Fruit fly (Drosophila melanogaster) whole organism, embryonic: ENCODE data around the gene P58IPK.
A peak's percentile ranks its signal among the peaks of the same experiment; 100 is the strongest.

ENCODE experiments used
- Asciz ChIP-seq: fragments of 200-800 bp; sonication (Bioruptor generic); optimal IDR thresholded peaks from 2 replicates; lab custom pipeline; 2017; ENCODE audit warnings: missing biosample characterization, mild to moderate bottlenecking, missing genetic modification characterization, missing genetic modification reagents
- Atf3 ChIP-seq: fragments of 200-800 bp; sonication (Bioruptor generic); optimal IDR thresholded peaks from 3 replicates; lab custom pipeline; 2016; ENCODE audit warnings: missing biosample characterization, missing genetic modification characterization
- Awh ChIP-seq: fragments of 200-800 bp; sonication (Bioruptor generic); IDR thresholded peaks from 2 replicates; pipeline ENCODE4, ENCODE4 v1.3.6; 2022; ENCODE audit warnings: missing biosample characterization, missing genetic modification characterization
- Bdp1 ChIP-seq: fragments of 200-800 bp; sonication (Bioruptor generic); optimal IDR thresholded peaks from 3 replicates; lab custom pipeline; 2016; ENCODE audit warnings: missing biosample characterization, missing genetic modification characterization
- Blimp-1 ChIP-seq: fragments of 200-800 bp; sonication (Bioruptor generic); optimal IDR thresholded peaks from 3 replicates; lab custom pipeline; 2018; ENCODE audit warnings: missing biosample characterization, missing genetic modification characterization, mild to moderate bottlenecking, moderate library complexity, missing genetic modification reagents
- CG1024 ChIP-seq: fragments of 200-800 bp; sonication (Bioruptor generic); IDR thresholded peaks from 2 replicates; pipeline ENCODE4 v1.3.6; 2022; ENCODE audit warnings: missing biosample characterization, missing genetic modification characterization
- CG10654 ChIP-seq: fragments of 200-800 bp; sonication (Bioruptor generic); optimal IDR thresholded peaks from 2 replicates; lab custom pipeline; 2016; ENCODE audit warnings: missing biosample characterization, missing genetic modification characterization
- CG10959 ChIP-seq: fragments of 200-800 bp; sonication (Bioruptor generic); IDR thresholded peaks from 2 replicates; pipeline ENCODE4 v1.3.6; 2022; ENCODE audit warnings: missing biosample characterization, missing genetic modification characterization
- CG11093 ChIP-seq: fragments of 200-800 bp; sonication (Bioruptor generic); IDR thresholded peaks from 3 replicates; pipeline ENCODE4 v1.3.6; 2022; ENCODE audit warnings: missing biosample characterization, missing genetic modification characterization
- CG11696 ChIP-seq: fragments of 200-800 bp; sonication (Bioruptor generic); IDR thresholded peaks from 2 replicates; pipeline ENCODE4 v1.3.6; 2022; ENCODE audit warnings: missing biosample characterization, missing genetic modification characterization
- CG12942 ChIP-seq: fragments of 200-800 bp; sonication (Bioruptor generic); optimal IDR thresholded peaks from 3 replicates; lab custom pipeline; 2016; ENCODE audit warnings: missing biosample characterization, missing genetic modification characterization
- CG14050 ChIP-seq: fragments of 200-800 bp; sonication (Bioruptor generic); IDR thresholded peaks from 3 replicates; pipeline ENCODE4 v1.3.6; 2022; ENCODE audit warnings: missing biosample characterization, missing genetic modification characterization
- CG15269 ChIP-seq: fragments of 200-800 bp; sonication (Bioruptor generic); optimal IDR thresholded peaks from 2 replicates; lab custom pipeline; 2018; ENCODE audit warnings: missing biosample characterization, mild to moderate bottlenecking, missing genetic modification characterization, moderate library complexity
- CG1529 ChIP-seq: fragments of 200-800 bp; sonication (Bioruptor generic); optimal IDR thresholded peaks from 3 replicates; lab custom pipeline; 2018; ENCODE audit warnings: missing biosample characterization, missing genetic modification characterization
- CG2875 ChIP-seq: fragments of 200-800 bp; sonication (Bioruptor generic); optimal IDR thresholded peaks from 2 replicates; lab custom pipeline; 2017; ENCODE audit warnings: missing biosample characterization, mild to moderate bottlenecking, missing genetic modification characterization, missing genetic modification reagents
- CG32532 ChIP-seq: fragments of 200-800 bp; sonication (Bioruptor generic); IDR thresholded peaks from 2 replicates; pipeline ENCODE4 v1.3.6; 2022; ENCODE audit warnings: missing biosample characterization, missing genetic modification characterization
- CG3838 ChIP-seq: fragments of 200-800 bp; sonication (Bioruptor generic); optimal IDR thresholded peaks from 3 replicates; lab custom pipeline; 2016; ENCODE audit warnings: missing biosample characterization, missing genetic modification characterization
- CG4730 ChIP-seq: fragments of 200-800 bp; sonication (Bioruptor generic); IDR thresholded peaks from 2 replicates; pipeline ENCODE4 v1.3.6; 2022; ENCODE audit warnings: missing biosample characterization, missing genetic modification characterization
- CG6765 ChIP-seq: fragments of 200-800 bp; sonication (Bioruptor generic); optimal IDR thresholded peaks from 3 replicates; lab custom pipeline; 2017; ENCODE audit warnings: missing biosample characterization, mild to moderate bottlenecking, missing genetic modification characterization
- CG9932 ChIP-seq: fragments of 200-800 bp; sonication (Bioruptor generic); IDR thresholded peaks from 2 replicates; pipeline ENCODE4 v1.3.6; 2022; ENCODE audit warnings: missing biosample characterization, missing genetic modification characterization
- Dip2 ChIP-seq: fragments of 200-800 bp; sonication (Bioruptor generic); IDR thresholded peaks from 2 replicates; pipeline ENCODE4 v1.3.6; 2022; ENCODE audit warnings: missing biosample characterization, missing genetic modification characterization
- Dp ChIP-seq: fragments of 200-800 bp; sonication (Bioruptor generic); optimal IDR thresholded peaks from 2 replicates; lab custom pipeline; 2018; ENCODE audit warnings: missing biosample characterization, mild to moderate bottlenecking, missing genetic modification characterization, moderate library complexity
- Fer1 ChIP-seq: fragments of 200-800 bp; sonication (Bioruptor generic); optimal IDR thresholded peaks from 2 replicates; lab custom pipeline; 2017; ENCODE audit warnings: missing biosample characterization, mild to moderate bottlenecking, missing genetic modification characterization
- HLH3B ChIP-seq: fragments of 200-800 bp; sonication (Bioruptor generic); IDR thresholded peaks from 2 replicates; pipeline ENCODE4 v1.3.6; 2022; ENCODE audit warnings: missing biosample characterization, missing genetic modification characterization
- Hr39 ChIP-seq: fragments of >200 bp; optimal IDR thresholded peaks from 2 replicates; lab custom pipeline; 2017
- MESR4 ChIP-seq: fragments of 200-800 bp; sonication (Bioruptor generic); optimal IDR thresholded peaks from 2 replicates; lab custom pipeline; 2018; ENCODE audit warnings: missing biosample characterization, mild to moderate bottlenecking, missing genetic modification characterization, moderate library complexity
- Max ChIP-seq: fragments of 200-800 bp; sonication (Bioruptor generic); optimal IDR thresholded peaks from 2 replicates; lab custom pipeline; 2016; ENCODE audit warnings: missing biosample characterization, mild to moderate bottlenecking, missing genetic modification characterization
- Meics ChIP-seq: fragments of 200-800 bp; sonication (Bioruptor generic); optimal IDR thresholded peaks from 2 replicates; lab custom pipeline; 2017; ENCODE audit warnings: missing biosample characterization, mild to moderate bottlenecking, missing genetic modification characterization
- NC2β ChIP-seq: fragments of 200-800 bp; sonication (Bioruptor generic); optimal IDR thresholded peaks from 2 replicates; lab custom pipeline; 2016; ENCODE audit warnings: missing biosample characterization, missing genetic modification characterization
- NfI ChIP-seq: fragments of 200-800 bp; sonication (Bioruptor generic); optimal IDR thresholded peaks from 3 replicates; lab custom pipeline; 2018; ENCODE audit warnings: missing biosample characterization, mild to moderate bottlenecking, missing genetic modification characterization, moderate library complexity
- Oaz ChIP-seq: fragments of 200-800 bp; sonication (Bioruptor generic); IDR thresholded peaks from 2 replicates; pipeline ENCODE4 v1.3.6; 2022; ENCODE audit warnings: missing biosample characterization, missing genetic modification characterization
- Oli ChIP-seq: fragments of 200-800 bp; sonication (Bioruptor generic); optimal IDR thresholded peaks from 2 replicates; lab custom pipeline; 2018; ENCODE audit warnings: missing biosample characterization, mild to moderate bottlenecking, missing genetic modification characterization, moderate library complexity
- PHDP ChIP-seq: fragments of 200-800 bp; sonication (Bioruptor generic); optimal IDR thresholded peaks from 3 replicates; lab custom pipeline; 2018; ENCODE audit warnings: missing biosample characterization, mild to moderate bottlenecking, missing genetic modification characterization, moderate library complexity
- Sry-β ChIP-seq: fragments of 200-800 bp; sonication (Bioruptor generic); optimal IDR thresholded peaks from 2 replicates; lab custom pipeline; 2018; ENCODE audit warnings: missing biosample characterization, mild to moderate bottlenecking, missing genetic modification characterization, moderate library complexity
- abd-A ChIP-seq: fragments of 200-800 bp; sonication (Bioruptor generic); optimal IDR thresholded peaks from 3 replicates; lab custom pipeline; 2019; ENCODE audit warnings: missing biosample characterization, mild to moderate bottlenecking, missing genetic modification characterization, moderate library complexity
- ara ChIP-seq: fragments of 200-800 bp; sonication (Bioruptor generic); IDR thresholded peaks from 2 replicates; pipeline ENCODE4 v1.3.6; 2022; ENCODE audit warnings: missing biosample characterization, missing genetic modification characterization
- bcd ChIP-seq: fragments of 200-800 bp; sonication (Bioruptor generic); optimal IDR thresholded peaks from 2 replicates; lab custom pipeline; 2017; ENCODE audit warnings: missing biosample characterization, mild to moderate bottlenecking, missing genetic modification characterization
- caup ChIP-seq: fragments of 200-800 bp; sonication (Bioruptor generic); optimal IDR thresholded peaks from 3 replicates; lab custom pipeline; 2017; ENCODE audit warnings: missing biosample characterization, mild to moderate bottlenecking, missing genetic modification characterization, moderate library complexity; ENCODE audit not compliant: severe bottlenecking
- dmrt99B ChIP-seq: fragments of 200-800 bp; sonication (Bioruptor generic); optimal IDR thresholded peaks from 2 replicates; lab custom pipeline; 2018; ENCODE audit warnings: missing biosample characterization, mild to moderate bottlenecking, missing genetic modification characterization, moderate library complexity
- fru ChIP-seq: fragments of >200 bp; optimal IDR thresholded peaks from 2 replicates; lab custom pipeline; 2017
- ham ChIP-seq: fragments of 200-800 bp; sonication (Bioruptor generic); IDR thresholded peaks from 2 replicates; pipeline ENCODE4 v1.3.6; 2022; ENCODE audit warnings: missing biosample characterization, missing genetic modification characterization
- hkb ChIP-seq, 2 experiments: fragments of 200-800 bp in 1 of 2; fragments of >200 bp in 1 of 2; sonication (Bioruptor generic) in 1 of 2; IDR thresholded peaks in 1 of 2; optimal IDR thresholded peaks in 1 of 2; 2 replicates each; pipeline versions ENCODE4 v1.3.6 to Lab custom; 2017 to 2022; ENCODE audit warnings: missing biosample characterization in 1 of 2, missing genetic modification characterization in 1 of 2
- jumu ChIP-seq: fragments of 200-800 bp; sonication (Bioruptor generic); optimal IDR thresholded peaks from 3 replicates; lab custom pipeline; 2016; ENCODE audit warnings: missing biosample characterization, missing genetic modification characterization
- kni ChIP-seq: fragments of 200-800 bp; sonication (Bioruptor generic); optimal IDR thresholded peaks from 3 replicates; lab custom pipeline; 2017; ENCODE audit warnings: mild to moderate bottlenecking, missing biosample characterization, missing genetic modification reagents, missing genetic modification characterization
- knrl ChIP-seq: fragments of 200-800 bp; sonication (Bioruptor generic); IDR thresholded peaks from 3 replicates; pipeline ENCODE4 v1.3.6; 2022; ENCODE audit warnings: missing biosample characterization, missing genetic modification characterization; ENCODE audit not compliant: partially characterized antibody
- oc ChIP-seq: fragments of 200-800 bp; sonication (Bioruptor generic); optimal IDR thresholded peaks from 2 replicates; lab custom pipeline; 2018; ENCODE audit warnings: missing biosample characterization, mild to moderate bottlenecking, missing genetic modification characterization, moderate library complexity
- org-1 ChIP-seq: fragments of 200-800 bp; sonication (Bioruptor generic); optimal IDR thresholded peaks from 2 replicates; lab custom pipeline; 2017; ENCODE audit warnings: missing biosample characterization, missing genetic modification characterization
- otp ChIP-seq: fragments of 200-800 bp; sonication (Bioruptor generic); IDR thresholded peaks from 3 replicates; pipeline ENCODE4, ENCODE4 v1.3.6; 2022; ENCODE audit warnings: missing biosample characterization, missing genetic modification characterization
- p53 ChIP-seq: fragments of 200-800 bp; sonication (Bioruptor generic); optimal IDR thresholded peaks from 2 replicates; lab custom pipeline; 2016; ENCODE audit warnings: missing biosample characterization, missing genetic modification characterization
- pita ChIP-seq: fragments of 200-800 bp; sonication (Bioruptor generic); optimal IDR thresholded peaks from 2 replicates; lab custom pipeline; 2017; ENCODE audit warnings: missing biosample characterization, mild to moderate bottlenecking, missing genetic modification characterization
- usp ChIP-seq: fragments of >200 bp; optimal IDR thresholded peaks from 2 replicates; lab custom pipeline; 2017; ENCODE audit warnings: missing biosample characterization, missing genetic modification characterization

The P58IPK gene

dm6 chr3R:9613124-9613523 is 26.4 kb downstream of the P58IPK start (continued):
- TF ChIP-seq CG11093 (GFP tag; lab: Robert Waterston, UW) (no peak), Fer1 (GFP tag; lab: Kevin White, UChicago) (peak; percentile 80), kni (GFP tag; lab: Kevin White, UChicago) (no peak), CG2875 (GFP tag; lab: Kevin White, UChicago) (peak; percentile 24), oc (tag; lab: Kevin White, UChicago) (no peak), Oli (tag; lab: Kevin White, UChicago) (peak; percentile 63), jumu (GFP tag; lab: Kevin White, UChicago) (peak; percentile 37), CG9932 (GFP tag; lab: Robert Waterston, UW) (peak; percentile 51), CG6765 (no peak), CG32532 (peak; percentile 45; the same call in 1 of the 2 replicates), CG12942 (GFP tag; lab: Kevin White, UChicago) (peak; percentile 24), otp (GFP tag; lab: Robert Waterston, UW) (peak; percentile 64; the same call in 2 of the 3 replicates), abd-A (tag; lab: Kevin White, UChicago) (no peak), CG14050 (GFP tag; lab: Robert Waterston, UW) (no peak), ara (GFP tag; lab: Robert Waterston, UW) (no peak), NfI (GFP tag; lab: Kevin White, UChicago) (peak; percentile 48), CG3838 (GFP tag; lab: Kevin White, UChicago) (no peak), bcd (GFP tag; lab: Kevin White, UChicago) (peak; percentile 55), hkb (optimal IDR thresholded peaks at IDR 0.05; lab: Kevin White, UChicago) (no peak), hkb (GFP tag; IDR thresholded peaks at IDR 0.05; lab: Robert Waterston, UW) (peak; percentile 86), org-1 (peak; percentile 53), fru (lab: Kevin White, UChicago) (no peak), CG1529 (no peak), ham (GFP tag; lab: Robert Waterston, UW) (no peak), Bdp1 (GFP tag; lab: Kevin White, UChicago) (peak; percentile 31), Blimp-1 (peak; percentile 57), Meics (GFP tag; lab: Kevin White, UChicago) (peak; percentile 69), Hr39 (lab: Kevin White, UChicago) (no peak), PHDP (tag; lab: Kevin White, UChicago) (peak; percentile 71), Awh (0 out of 2 replicates have a peak, but pooled peaks have one; percentile 44), Oaz (GFP tag; lab: Robert Waterston, UW) (no peak), HLH3B (GFP tag; lab: Robert Waterston, UW) (peak; percentile 70), Dip2 (no peak), Dp (GFP tag; lab: Kevin White, UChicago) (no peak), NC2β (GFP tag; lab: Kevin White, UChicago) (peak; percentile 14), p53 (peak; percentile 4), CG10959 (GFP tag; lab: Robert Waterston, UW) (no peak), pita (GFP tag; lab: Kevin White, UChicago) (no peak), CG4730 (GFP tag; lab: Robert Waterston, UW) (no peak), CG11696 (no peak), dmrt99B (tag; lab: Kevin White, UChicago) (peak; percentile 75), CG15269 (peak; percentile 64), caup (peak; percentile 62), knrl (no peak), Max (GFP tag; lab: Kevin White, UChicago) (peak; percentile 46), Sry-β (GFP tag; lab: Kevin White, UChicago) (no peak), MESR4 (GFP tag; lab: Kevin White, UChicago) (no peak), usp (GFP tag; lab: Kevin White, UChicago) (no peak), Atf3 (GFP tag; lab: Kevin White, UChicago) (peak; percentile 21), CG10654 (GFP tag; lab: Kevin White, UChicago) (peak; percentile 43), CG1024 (GFP tag; lab: Robert Waterston, UW) (peak; percentile 65), Asciz (GFP tag; lab: Kevin White, UChicago) (peak; percentile 52)
